Fruit fly (Drosophila melanogaster): ENCODE measurements around the gene fzr.

fzr gene

dm6 chrX:4649751-4650150 is 29.6 kb downstream of the fzr start, which contains the start of the genes Cbp80 and Torsin (continued):
- TF ChIP-seq Optix (GFP tag; IDR thresholded peaks at IDR 0.05) (no peak), lov (optimal IDR thresholded peaks at IDR 0.05) (no peak), lov (GFP tag; IDR thresholded peaks at IDR 0.05) (no peak), CG12155 (GFP tag; optimal IDR thresholded peaks at IDR 0.05) (no peak), sc (optimal IDR thresholded peaks at IDR 0.05) (no peak), sc (GFP tag; optimal IDR thresholded peaks at IDR 0.05) (no peak), CG8944 (GFP tag; optimal IDR thresholded peaks at IDR 0.05) (no peak), ssp (GFP tag; IDR thresholded peaks at IDR 0.05) (0 out of 2 replicates have a peak, but pooled peaks have one; percentile 22), Doc2 (GFP tag; IDR thresholded peaks at IDR 0.05) (no peak), CG11093 (GFP tag; IDR thresholded peaks at IDR 0.05) (no peak), CG16815 (GFP tag; optimal IDR thresholded peaks at IDR 0.05) (no peak), gce (GFP tag; IDR thresholded peaks at IDR 0.05) (no peak), CG1529 (GFP tag; optimal IDR thresholded peaks at IDR 0.05) (no peak), cad (GFP tag; optimal IDR thresholded peaks at IDR 0.05) (no peak), CG8281 (tag; optimal IDR thresholded peaks at IDR 0.05) (no peak), CG6813 (GFP tag; optimal IDR thresholded peaks at IDR 0.05) (no peak), otp (GFP tag; IDR thresholded peaks at IDR 0.05) (no peak), BEAF-32 (GFP tag; optimal IDR thresholded peaks at IDR 0.05) (peak; percentile 81), wor (GFP tag; IDR thresholded peaks at IDR 0.05) (no peak), row (GFP tag; IDR thresholded peaks at IDR 0.05) (peak; percentile 70), Oaz (GFP tag; IDR thresholded peaks at IDR 0.05) (no peak), hbn (GFP tag; IDR thresholded peaks at IDR 0.05; ENCODE audit: partially characterized antibody) (peak; percentile 79), C15 (GFP tag; IDR thresholded peaks at IDR 0.05) (no peak), CG5953 (GFP tag; IDR thresholded peaks at IDR 0.05) (no peak), fru (optimal IDR thresholded peaks at IDR 0.05) (no peak), sim (GFP tag; IDR thresholded peaks at IDR 0.05) (no peak), Meics (GFP tag; optimal IDR thresholded peaks at IDR 0.05) (no peak), CG15696 (tag; optimal IDR thresholded peaks at IDR 0.05) (no peak), GATAe (GFP tag; conservative IDR thresholded peaks at IDR 0.05) (no peak), bigmax (GFP tag; optimal IDR thresholded peaks at IDR 0.05) (no peak), CrebB (tag; optimal IDR thresholded peaks at IDR 0.05) (no peak), NfI (GFP tag; optimal IDR thresholded peaks at IDR 0.05) (no peak), Ravus (GFP tag; IDR thresholded peaks at IDR 0.05) (no peak), D19B (GFP tag; optimal IDR thresholded peaks at IDR 0.05) (no peak), CG31224 (GFP tag; IDR thresholded peaks at IDR 0.05) (no peak), lilli (GFP tag; optimal IDR thresholded peaks at IDR 0.05) (peak; percentile 30), sqz (GFP tag; optimal IDR thresholded peaks at IDR 0.05) (peak; percentile 80), Dip2 (GFP tag; IDR thresholded peaks at IDR 0.05) (no peak), NFAT (GFP tag; IDR thresholded peaks at IDR 0.05) (no peak), trh (GFP tag; optimal IDR thresholded peaks at IDR 0.05) (no peak), CG7928 (GFP tag; optimal IDR thresholded peaks at IDR 0.05) (no peak), Hr3 (GFP tag; optimal IDR thresholded peaks at IDR 0.05) (no peak), lbe (GFP tag; optimal IDR thresholded peaks at IDR 0.05) (no peak), aop (GFP tag; IDR thresholded peaks at IDR 0.05) (no peak), tin (GFP tag; optimal IDR thresholded peaks at IDR 0.05) (no peak), gcm (GFP tag; optimal IDR thresholded peaks at IDR 0.05) (no peak), CG7745 (tag; optimal IDR thresholded peaks at IDR 0.05) (no peak), crc (GFP tag; optimal IDR thresholded peaks at IDR 0.05) (no peak), BtbVII (GFP tag; optimal IDR thresholded peaks at IDR 0.05) (no peak), HLH3B (GFP tag; IDR thresholded peaks at IDR 0.05) (no peak), cato (GFP tag; optimal IDR thresholded peaks at IDR 0.05; ENCODE audit: borderline replicate concordance) (no peak), ab (GFP tag; optimal IDR thresholded peaks at IDR 0.05) (no peak), bbx (GFP tag; IDR thresholded peaks at IDR 0.05; ENCODE audit: partially characterized antibody) (peak; percentile 83), CTCF (GFP tag; optimal IDR thresholded peaks at IDR 0.05) (no peak), Neu2 (GFP tag; optimal IDR thresholded peaks at IDR 0.05; ENCODE audit: borderline replicate concordance) (no peak)
